Worm (Caenorhabditis elegans): Measurements from ENCODE around the gene acr-20.
"Not testable (repeated sequence)": the region's sequence is repeated elsewhere in the genome, so short reads cannot be mapped to it uniquely, and the experiment has no call there.

acr-20 gene

DNA sequence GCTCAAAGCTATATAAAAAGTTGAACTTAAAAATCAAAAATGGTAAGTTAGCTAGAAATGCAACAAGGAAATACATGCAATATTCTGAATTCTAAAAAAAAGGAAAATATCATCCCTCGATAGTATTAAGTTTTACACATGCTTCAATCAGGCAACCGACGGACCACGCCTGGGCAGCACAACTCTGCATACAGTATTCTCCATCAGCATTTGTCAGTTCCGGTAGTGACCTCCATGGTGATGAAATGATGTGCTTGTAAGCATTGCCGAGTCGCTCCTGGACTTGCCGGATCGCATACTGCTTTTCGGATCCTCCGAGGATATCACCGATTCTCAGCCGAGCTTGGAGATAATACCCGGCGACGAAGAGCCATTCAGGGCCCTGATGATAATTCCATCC, 26.9 kb downstream of the acr-20 start:
- TF ChIP-seq odd-2 (tag; optimal IDR thresholded peaks at IDR 0.05) (no peak), hlh-13 (GFP tag; optimal IDR thresholded peaks at IDR 0.05) (no peak), elt-2 (tag; optimal IDR thresholded peaks at IDR 0.05) (no peak), sox-4 (tag; optimal IDR thresholded peaks at IDR 0.05) (no peak)

DNA sequence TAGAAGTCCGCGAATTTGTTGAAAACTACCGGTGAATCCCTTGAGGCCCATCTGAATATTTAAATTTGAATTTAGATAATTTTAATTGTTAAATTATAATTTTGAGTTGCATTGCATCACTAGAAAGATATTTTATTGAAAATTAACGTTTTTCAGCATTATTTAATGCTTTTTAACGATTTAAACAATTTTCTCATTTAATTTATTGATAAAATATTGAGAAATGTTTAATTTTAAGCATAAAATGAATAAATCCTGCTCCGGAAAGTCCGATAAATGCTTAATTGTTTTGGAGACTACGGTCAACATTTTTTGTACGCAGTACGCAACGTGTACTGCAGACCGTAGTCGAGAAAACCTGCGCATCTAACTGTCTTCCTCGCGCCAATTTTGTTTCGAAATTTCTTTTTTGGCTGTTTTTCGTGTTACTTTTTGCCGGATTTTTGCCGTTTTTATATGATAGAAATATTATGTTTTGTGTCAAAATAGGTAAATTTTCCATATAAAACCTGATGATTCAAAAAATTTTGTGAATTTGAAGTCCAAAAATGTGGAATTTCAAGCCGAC, 28.3 kb downstream of the acr-20 start, which contains the start of the genes Y54G11A.17, lin-7 and elof-1:
TSS of gene Y54G11A.17 (minus strand) at position 51 of the 568 bp plus-strand sequence.
TSS of gene lin-7 (minus strand) at position 51 of the 568 bp plus-strand sequence.
TSS of gene elof-1 (plus strand) at position 383 of the 568 bp plus-strand sequence.
- no peak for TF ChIP-seq pha-4 (tag; optimal IDR thresholded peaks at IDR 0.05)
- no peak for TF ChIP-seq pat-9 (tag; optimal IDR thresholded peaks at IDR 0.05)
- TF ChIP-seq mec-3 (tag; optimal IDR thresholded peaks at IDR 0.05; ENCODE audit: borderline replicate concordance) = no peak
- no peak for TF ChIP-seq pha-2 (tag; optimal IDR thresholded peaks at IDR 0.05)
- no peak for TF ChIP-seq ceh-30 (tag; optimal IDR thresholded peaks at IDR 0.05)
- TF ChIP-seq Y22D7AL.16 (tag; optimal IDR thresholded peaks at IDR 0.05) = peak; percentile 32
- TF ChIP-seq hlh-13 (GFP tag; optimal IDR thresholded peaks at IDR 0.05) = no peak
- peak; percentile 8 for TF ChIP-seq ttx-3 (tag; optimal IDR thresholded peaks at IDR 0.05)
- no peak for TF ChIP-seq pqm-1 (tag; optimal IDR thresholded peaks at IDR 0.05)
- TF ChIP-seq nfya-1 (tag; optimal IDR thresholded peaks at IDR 0.05) = peak; percentile 92
- TF ChIP-seq ceh-48 (tag; optimal IDR thresholded peaks at IDR 0.05) = peak; percentile 60
- no peak for TF ChIP-seq ahr-1 (tag; optimal IDR thresholded peaks at IDR 0.05)
- TF ChIP-seq ama-1 (optimal IDR thresholded peaks at IDR 0.05) = no peak
- peak; percentile 47 for TF ChIP-seq ceh-18 (tag; optimal IDR thresholded peaks at IDR 0.05)
- TF ChIP-seq elt-2 (tag; optimal IDR thresholded peaks at IDR 0.05) = peak; percentile 49
- peak; percentile 55 for TF ChIP-seq tbx-2 (tag; optimal IDR thresholded peaks at IDR 0.05)
- peak; percentile 19 for TF ChIP-seq ets-4 (tag; optimal IDR thresholded peaks at IDR 0.05)
- TF ChIP-seq fkh-6 (tag; optimal IDR thresholded peaks at IDR 0.05) = no peak
- TF ChIP-seq hlh-30 (tag; optimal IDR thresholded peaks at IDR 0.05; ENCODE audit: insufficient read depth) = peak; percentile 31
- TF ChIP-seq ceh-31 (tag; optimal IDR thresholded peaks at IDR 0.05) = peak; percentile 88
- TF ChIP-seq dve-1 (tag; optimal IDR thresholded peaks at IDR 0.05) = peak; percentile 11
- TF ChIP-seq dmd-4 (tag; optimal IDR thresholded peaks at IDR 0.05; ENCODE audit: borderline replicate concordance) = no peak
- peak; percentile 31 for TF ChIP-seq pax-1 (tag; optimal IDR thresholded peaks at IDR 0.05)
- TF ChIP-seq unc-55 (GFP tag; optimal IDR thresholded peaks at IDR 0.05) = peak; percentile 65
- TF ChIP-seq ztf-16 (tag; optimal IDR thresholded peaks at IDR 0.05) = no peak
- TF ChIP-seq madf-2 (tag; optimal IDR thresholded peaks at IDR 0.05) = peak; percentile 5
- TF ChIP-seq ceh-19 (GFP tag; optimal IDR thresholded peaks at IDR 0.05) = peak; percentile 18
- peak; percentile 31 for TF ChIP-seq ceh-2 (tag; optimal IDR thresholded peaks at IDR 0.05)
- TF ChIP-seq ceh-6 (GFP tag; optimal IDR thresholded peaks at IDR 0.05) = no peak
- peak; percentile 78 for TF ChIP-seq unc-42 (tag; optimal IDR thresholded peaks at IDR 0.05)
- peak; percentile 32 for TF ChIP-seq sox-4 (tag; optimal IDR thresholded peaks at IDR 0.05)
- TF ChIP-seq C08G9.2 (tag; optimal IDR thresholded peaks at IDR 0.05) = no peak
- no peak for TF ChIP-seq pros-1 (tag; optimal IDR thresholded peaks at IDR 0.05)

DNA sequence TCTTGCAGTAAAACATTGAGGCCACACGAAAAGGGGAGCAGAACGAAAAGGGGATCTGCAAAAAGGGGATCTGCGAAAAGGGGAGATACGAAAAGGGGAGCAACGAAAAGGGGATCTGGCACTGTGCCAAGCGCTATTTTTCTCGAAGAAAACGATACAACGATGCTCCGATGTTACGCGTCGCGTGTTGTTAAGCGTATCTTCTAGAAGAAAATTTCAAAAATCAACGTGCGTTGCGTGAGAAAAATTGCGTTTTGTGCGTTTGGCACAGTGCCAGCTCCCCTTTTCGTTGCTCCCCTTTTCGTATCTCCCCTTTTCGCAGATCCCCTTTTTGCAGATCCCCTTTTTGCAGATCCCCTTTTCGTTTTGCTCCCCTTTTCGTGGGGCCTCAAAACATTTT, 31.5 kb downstream of the acr-20 start, which contains the start of gene Y54G11A.9:
TSS of gene Y54G11A.9 (minus strand) at position 196 of the 400 bp plus-strand sequence.
- peak; percentile 42 for TF ChIP-seq C08G9.2 (tag; optimal IDR thresholded peaks at IDR 0.05)
- TF ChIP-seq ceh-31 (tag; optimal IDR thresholded peaks at IDR 0.05) = peak; percentile 71
- TF ChIP-seq tbx-2 (tag; optimal IDR thresholded peaks at IDR 0.05) = peak; percentile 23

DNA sequence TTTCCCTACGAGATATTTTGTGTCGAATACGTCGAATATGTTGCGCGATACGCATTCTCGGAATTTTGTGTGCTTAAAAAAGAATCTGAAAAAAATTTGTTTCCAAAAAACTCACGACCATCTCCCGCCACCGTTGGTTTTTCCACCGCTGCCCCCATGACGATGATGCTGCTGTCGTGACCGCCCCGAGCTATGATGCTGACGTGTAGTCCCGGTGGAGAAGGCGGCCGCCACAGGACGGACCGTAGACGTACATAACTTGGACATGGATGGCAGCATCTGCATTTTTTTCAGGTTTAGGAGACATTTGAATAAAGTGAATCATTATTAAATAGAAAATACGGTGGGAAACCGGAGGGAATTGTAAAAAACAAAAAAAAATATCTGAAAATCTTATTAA, 33.5 kb downstream of the acr-20 start, which contains the start of gene ddl-3:
TSS of gene ddl-3 (minus strand) at position 289 of the 400 bp plus-strand sequence.
- TF ChIP-seq lin-11, ceh-22, sdc-2 (tag; optimal IDR thresholded peaks at IDR 0.05): not testable (repeated sequence)
